Worm (Caenorhabditis elegans) whole organism, L1 larva: Measurements from ENCODE around the gene C01G12.3.

Experiments
- C16A3.4 ChIP-seq: fragments of 150-350 bp; optimal IDR thresholded peaks from 2 replicates; lab custom pipeline; 2014; ENCODE audit warnings: missing biosample characterization, missing genetic modification characterization
- C34B4.2 ChIP-seq: sonication (generic microtip); optimal IDR thresholded peaks from 2 replicates; lab custom pipeline; 2017; ENCODE audit warnings: mild to moderate bottlenecking, missing genetic modification characterization, missing compliant biosample characterization
- blmp-1 ChIP-seq: fragments of 150-350 bp; optimal IDR thresholded peaks from 2 replicates; lab custom pipeline; 2014; ENCODE audit warnings: missing biosample characterization, missing genetic modification characterization
- efl-1 ChIP-seq, 4 experiments: fragments of 150-350 bp; optimal IDR thresholded peaks in 3 of 4; peaks in 1 of 4; 1 replicate in 1 of 4; 2 replicates in 3 of 4; lab custom pipeline; 2014; ENCODE audit warnings: missing biosample characterization in 2 of 4, missing genetic modification characterization in 2 of 4, missing genetic modification reagents in 2 of 4
- elt-2 ChIP-seq: sonication (generic microtip); optimal IDR thresholded peaks from 2 replicates; lab custom pipeline; 2016; ENCODE audit warnings: missing genetic modification characterization, mild to moderate bottlenecking, inconsistent platforms, missing compliant biosample characterization, missing genetic modification reagents
- fkh-8 ChIP-seq: sonication (generic microtip); optimal IDR thresholded peaks from 2 replicates; lab custom pipeline; 2016; ENCODE audit warnings: mild to moderate bottlenecking, missing genetic modification characterization, missing compliant biosample characterization
- fos-1 ChIP-seq: fragments of 150-350 bp; optimal IDR thresholded peaks from 2 replicates; lab custom pipeline; 2014; ENCODE audit warnings: missing biosample characterization, missing genetic modification characterization
- grh-1 ChIP-seq: fragments of 200-800 bp; sonication (Bioruptor generic); IDR thresholded peaks from 2 replicates; pipeline ENCODE4 v1.3.6; 2022; ENCODE audit warnings: missing genetic modification reagents, missing genetic modification characterization, missing compliant biosample characterization
- irx-1 ChIP-seq: sonication (generic microtip); optimal IDR thresholded peaks from 2 replicates; lab custom pipeline; 2016; ENCODE audit warnings: missing genetic modification characterization, missing compliant biosample characterization
- jun-1 ChIP-seq: fragments of 150-350 bp; optimal IDR thresholded peaks from 2 replicates; lab custom pipeline; 2014; ENCODE audit warnings: missing biosample characterization, missing genetic modification reagents, missing genetic modification characterization
- mdl-1 ChIP-seq, 2 experiments: fragments of 150-350 bp; optimal IDR thresholded peaks; 2 replicates each; lab custom pipeline; 2014 to 2017; ENCODE audit warnings: missing biosample characterization in 2 of 2, missing genetic modification characterization in 2 of 2, inconsistent platforms in 1 of 2
- mep-1 ChIP-seq: fragments of 150-350 bp; optimal IDR thresholded peaks from 2 replicates; lab custom pipeline; 2014; ENCODE audit warnings: missing biosample characterization, missing genetic modification characterization
- nhr-19 ChIP-seq: fragments of 200-800 bp; sonication (Bioruptor generic); conservative IDR thresholded peaks from 2 replicates; pipeline ENCODE4 v1.3.6; 2022; ENCODE audit warnings: missing genetic modification characterization, missing compliant biosample characterization
- nhr-20 ChIP-seq: sonication (generic microtip); optimal IDR thresholded peaks from 2 replicates; lab custom pipeline; 2016; ENCODE audit warnings: mild to moderate bottlenecking, missing genetic modification characterization, missing compliant biosample characterization
- nhr-237 ChIP-seq: fragments of 150-350 bp; optimal IDR thresholded peaks from 2 replicates; lab custom pipeline; 2014; ENCODE audit warnings: missing biosample characterization, missing genetic modification characterization
- nhr-77 ChIP-seq: fragments of 150-350 bp; optimal IDR thresholded peaks from 2 replicates; lab custom pipeline; 2014; ENCODE audit warnings: missing biosample characterization, missing genetic modification characterization
- nhr-84 ChIP-seq: sonication (generic microtip); optimal IDR thresholded peaks from 2 replicates; lab custom pipeline; 2017; ENCODE audit warnings: missing biosample characterization, missing genetic modification characterization
- nhr-85 ChIP-seq: sonication (generic microtip); peaks from one replicate; lab custom pipeline; 2016; ENCODE audit warnings: missing genetic modification characterization, inconsistent platforms, missing compliant biosample characterization
- unc-130 ChIP-seq: fragments of 150-350 bp; optimal IDR thresholded peaks from 2 replicates; lab custom pipeline; 2017; ENCODE audit warnings: missing biosample characterization, missing genetic modification characterization, inconsistent platforms
- unc-30 ChIP-seq: sonication (generic microtip); optimal IDR thresholded peaks from 2 replicates; lab custom pipeline; 2017; ENCODE audit warnings: missing biosample characterization, missing genetic modification characterization
- unc-62 ChIP-seq: fragments of 150-350 bp; optimal IDR thresholded peaks from 2 replicates; lab custom pipeline; 2014; ENCODE audit warnings: missing biosample characterization, missing genetic modification reagents, missing genetic modification characterization
- unc-86 ChIP-seq: sonication (generic microtip); optimal IDR thresholded peaks from 2 replicates; lab custom pipeline; 2016; ENCODE audit warnings: missing genetic modification characterization, missing compliant biosample characterization
- zag-1 ChIP-seq: fragments of 150-350 bp; optimal IDR thresholded peaks from 2 replicates; lab custom pipeline; 2014; ENCODE audit warnings: missing biosample characterization, missing genetic modification characterization
- zip-4 ChIP-seq: fragments of 200-800 bp; sonication (Bioruptor generic); optimal IDR thresholded peaks from 2 replicates; lab custom pipeline; 2018; ENCODE audit warnings: mild to moderate bottlenecking, missing genetic modification characterization, moderate library complexity, missing compliant biosample characterization
- ztf-4 ChIP-seq: fragments of 150-350 bp; optimal IDR thresholded peaks from 2 replicates; lab custom pipeline; 2014; ENCODE audit warnings: missing biosample characterization, missing genetic modification characterization

The C01G12.3 gene

ce11 chrII:14609297-14609937, 27.3 kb upstream of the C01G12.3 start:
- TF ChIP-seq zag-1 (tag; lab: Kevin White, UChicago) (no peak), efl-1 (optimal IDR thresholded peaks at IDR 0.05; lab: Kevin White, UChicago) (no peak), efl-1 (GFP tag; optimal IDR thresholded peaks at IDR 0.05 in 1 of 2; lab: Kevin White, UChicago) (peak in 1 of 2 experiments; percentile 30)

ce11 chrII:14608508-14608907, 26.4 kb upstream of the C01G12.3 start:
- no peak for TF ChIP-seq nhr-20 (tag; lab: Kevin White, UChicago)
- no peak for TF ChIP-seq efl-1 (optimal IDR thresholded peaks at IDR 0.05; lab: Kevin White, UChicago)
- peak in 1 of 2 experiments; percentile 51 for TF ChIP-seq efl-1 (GFP tag; optimal IDR thresholded peaks at IDR 0.05 in 1 of 2; lab: Kevin White, UChicago)
- TF ChIP-seq, all 84 proteins: peak for 1

ce11 chrII:14606172-14606571, 24.1 kb upstream of the C01G12.3 start, which contains the start of gene arl-3:
Gene arl-3, plus strand, starts transcription at chrII:14606472.
- TF ChIP-seq efl-1 (optimal IDR thresholded peaks at IDR 0.05; lab: Kevin White, UChicago) (no peak), efl-1 (GFP tag; optimal IDR thresholded peaks at IDR 0.05 in 1 of 2; lab: Kevin White, UChicago) (peak in 1 of 2 experiments; percentile 74), unc-86 (tag; lab: Kevin White, UChicago) (no peak)

- TF ChIP-seq irx-1 (tag; lab: Kevin White, UChicago), result no peak
- TF ChIP-seq zip-4 (GFP tag; lab: Kevin White, UChicago), result no peak
- TF ChIP-seq mep-1 (tag; lab: Kevin White, UChicago), result peak; percentile 12
- TF ChIP-seq nhr-77 (tag; lab: Kevin White, UChicago), result no peak
- TF ChIP-seq unc-30 (tag; lab: Kevin White, UChicago), result no peak
- no peak for TF ChIP-seq mdl-1 (tag; optimal IDR thresholded peaks at IDR 0.05; lab: Kevin White, UChicago)
- TF ChIP-seq blmp-1, result peak; percentile 84
- TF ChIP-seq nhr-85 (tag; lab: Kevin White, UChicago), result peak; percentile 68
- TF ChIP-seq, all 84 proteins: peak for 3
Measured at ce11 chrII:14605479-14605878, 23.4 kb upstream of the C01G12.3 start, which contains the start of gene F19H8.2. Gene F19H8.2, minus strand, starts transcription at chrII:14605869.

- TF ChIP-seq mdl-1 (tag; optimal IDR thresholded peaks at IDR 0.05; lab: Kevin White, UChicago) (no peak), nhr-20 (tag; lab: Kevin White, UChicago) (no peak), grh-1 (GFP tag; lab: Robert Waterston, UW) (no peak), unc-86 (tag; lab: Kevin White, UChicago) (no peak), unc-130 (no peak)
Measured at ce11 chrII:14605026-14605425, 22.9 kb upstream of the C01G12.3 start.

ce11 chrII:14604261-14604660, 22.2 kb upstream of the C01G12.3 start:
- TF ChIP-seq nhr-84 (no peak), efl-1 (optimal IDR thresholded peaks at IDR 0.05; lab: Kevin White, UChicago) (no peak), efl-1 (GFP tag; optimal IDR thresholded peaks at IDR 0.05 in 1 of 2; lab: Kevin White, UChicago) (no peak), fkh-8 (tag; lab: Kevin White, UChicago) (no peak), C16A3.4 (tag; lab: Kevin White, UChicago) (no peak), unc-62 (GFP tag; lab: Kevin White, UChicago) (no peak), irx-1 (tag; lab: Kevin White, UChicago) (no peak), C34B4.2 (tag; lab: Kevin White, UChicago) (no peak), jun-1 (tag; lab: Kevin White, UChicago) (no peak), nhr-237 (tag; lab: Kevin White, UChicago) (no peak), elt-2 (tag; lab: Kevin White, UChicago) (peak; percentile 15), ztf-4 (tag; lab: Kevin White, UChicago) (peak; percentile 49)

ce11 chrII:14602735-14603134, 20.6 kb upstream of the C01G12.3 start:
- no peak for TF ChIP-seq fos-1 (tag; lab: Kevin White, UChicago)
- TF ChIP-seq nhr-19, result no peak
- no peak for TF ChIP-seq efl-1 (optimal IDR thresholded peaks at IDR 0.05; lab: Kevin White, UChicago)
- TF ChIP-seq efl-1 (GFP tag; optimal IDR thresholded peaks at IDR 0.05 in 1 of 2; lab: Kevin White, UChicago), result peak in 1 of 2 experiments; percentile 51
